Fruit fly (Drosophila melanogaster) whole organism, wandering third instar larva: ENCODE measurements around the gene ImpE1.

Experiments used
- Dif ChIP-seq: fragments of 200-275, 200-300 bp; sonication (Bioruptor generic); optimal IDR thresholded peaks from 2 replicates; lab custom pipeline; 2018; ENCODE audit warnings: missing biosample characterization, missing genetic modification characterization; ENCODE audit not compliant: partially characterized antibody
- Hr78 ChIP-seq: fragments of >200 bp; optimal IDR thresholded peaks from 2 replicates; lab custom pipeline; 2017; ENCODE audit warnings: missing biosample characterization, missing genetic modification characterization
- Myc ChIP-seq: fragments of >200 bp; optimal IDR thresholded peaks from 2 replicates; lab custom pipeline; 2017
- OdsH ChIP-seq: fragments of 200-800 bp; sonication (Bioruptor generic); optimal IDR thresholded peaks from 2 replicates; lab custom pipeline; 2016; ENCODE audit warnings: missing biosample characterization, mild to moderate bottlenecking, missing genetic modification characterization
- Vsx2 ChIP-seq: fragments of 200-300, 225-300 bp; sonication (Bioruptor generic); optimal IDR thresholded peaks from 2 replicates; lab custom pipeline; 2018; ENCODE audit warnings: missing biosample characterization, missing genetic modification characterization; ENCODE audit not compliant: partially characterized antibody
- br ChIP-seq: fragments of 200-800 bp; sonication (Bioruptor generic); optimal IDR thresholded peaks from 2 replicates; lab custom pipeline; 2016; ENCODE audit warnings: missing biosample characterization, missing genetic modification characterization
- fru ChIP-seq: fragments of 200-800 bp; sonication (Bioruptor generic); optimal IDR thresholded peaks from 3 replicates; lab custom pipeline; 2016; ENCODE audit warnings: missing biosample characterization, mild to moderate bottlenecking, missing genetic modification characterization
- psq ChIP-seq: fragments of 200-800 bp; sonication (Bioruptor generic); optimal IDR thresholded peaks from 3 replicates; lab custom pipeline; 2017; ENCODE audit warnings: missing biosample characterization, mild to moderate bottlenecking, missing genetic modification characterization, moderate library complexity
- sage ChIP-seq: fragments of 200-800 bp; sonication (Bioruptor generic); optimal IDR thresholded peaks from 2 replicates; lab custom pipeline; 2016; ENCODE audit warnings: missing biosample characterization, mild to moderate bottlenecking, missing genetic modification characterization
- tai ChIP-seq: sonication (Bioruptor generic); optimal IDR thresholded peaks from 2 replicates; lab custom pipeline; 2016; ENCODE audit warnings: missing biosample characterization, missing genetic modification characterization
- usp ChIP-seq: fragments of >200 bp; optimal IDR thresholded peaks from 2 replicates; lab custom pipeline; 2017; ENCODE audit warnings: missing biosample characterization, missing genetic modification characterization

DNA sequence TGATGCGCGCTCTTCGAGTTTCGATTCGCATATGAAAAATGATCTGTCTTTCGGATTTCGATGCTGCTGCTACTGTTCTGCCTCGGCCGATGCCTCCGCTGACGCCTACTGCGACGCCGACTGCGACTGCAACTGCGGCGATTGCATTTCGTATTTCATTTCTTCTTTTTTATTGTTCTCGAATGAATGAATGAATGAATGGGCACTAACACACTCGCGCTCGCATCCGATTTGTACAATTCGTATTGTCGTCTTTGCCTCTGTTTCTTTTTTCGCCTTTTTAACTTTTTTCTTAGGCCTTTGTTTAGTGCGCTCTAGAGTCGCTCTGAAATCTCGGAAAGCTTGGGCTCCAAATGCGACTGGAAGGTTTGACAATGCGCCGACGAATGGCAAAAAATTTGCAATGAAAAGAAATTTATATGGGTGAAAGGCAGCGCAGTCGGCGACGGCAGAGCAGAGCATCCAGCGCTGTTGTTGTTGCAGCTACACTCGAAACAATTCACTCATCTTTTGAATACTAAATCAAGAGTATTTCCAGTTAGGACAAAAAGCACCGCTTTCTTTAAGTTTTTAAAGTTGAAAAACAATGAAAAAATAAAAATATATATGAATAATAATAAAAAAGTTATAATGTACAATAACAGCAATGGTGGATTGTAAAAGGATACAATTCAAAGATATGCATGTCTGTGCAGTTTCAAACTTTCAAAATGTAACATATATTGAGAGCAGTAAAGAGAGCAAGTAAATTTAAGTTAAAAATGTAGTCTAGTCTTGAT, 49.8 kb downstream of the ImpE1 start, which contains the start of gene CG32354:
- TF ChIP-seq br (GFP tag; lab: Kevin White, UChicago) = no peak
- no peak for TF ChIP-seq usp
- no peak for TF ChIP-seq Myc
- no peak for TF ChIP-seq sage (GFP tag; lab: Kevin White, UChicago)
- TF ChIP-seq fru (GFP tag; lab: Kevin White, UChicago) = no peak
- TF ChIP-seq OdsH (GFP tag; lab: Kevin White, UChicago) = no peak
- TF ChIP-seq tai = no peak
- no peak for TF ChIP-seq Hr78 (GFP tag; lab: Kevin White, UChicago)
- TF ChIP-seq Vsx2 = no peak
- no peak for TF ChIP-seq Dif (GFP tag; lab: Kevin White, UChicago)
- no peak for TF ChIP-seq psq (GFP tag; lab: Kevin White, UChicago)
